Worm (Caenorhabditis elegans) whole organism, L3 larva: Measurements from ENCODE around the gene str-174.
A peak's percentile ranks its signal among the peaks of the same experiment; 100 is the strongest.

Experiments used
- R02D3.7 ChIP-seq: fragments of 150-350 bp; optimal IDR thresholded peaks from 2 replicates; lab custom pipeline; 2014; ENCODE audit warnings: missing biosample characterization, missing genetic modification characterization
- ZK546.5 ChIP-seq: sonication (generic microtip); optimal IDR thresholded peaks from 2 replicates; lab custom pipeline; 2017; ENCODE audit warnings: missing biosample characterization, missing genetic modification characterization
- aly-2 ChIP-seq: fragments of 150-350 bp; optimal IDR thresholded peaks from 2 replicates; lab custom pipeline; 2014; ENCODE audit warnings: missing biosample characterization, missing genetic modification characterization
- ceh-28 ChIP-seq: fragments of 150-350 bp; optimal IDR thresholded peaks from 2 replicates; lab custom pipeline; 2014; ENCODE audit warnings: missing biosample characterization, missing genetic modification reagents, missing genetic modification characterization
- ceh-82 ChIP-seq: fragments of 150-350 bp; optimal IDR thresholded peaks from 2 replicates; lab custom pipeline; 2014; ENCODE audit warnings: missing biosample characterization, missing genetic modification characterization
- ceh-9 ChIP-seq: sonication (generic microtip); optimal IDR thresholded peaks from 2 replicates; lab custom pipeline; 2018; ENCODE audit warnings: missing biosample characterization, missing genetic modification characterization
- daf-12 ChIP-seq: fragments of 150-350 bp; optimal IDR thresholded peaks from 2 replicates; lab custom pipeline; 2014; ENCODE audit warnings: missing biosample characterization, missing genetic modification reagents, missing genetic modification characterization
- egl-27 ChIP-seq: sonication (generic microtip); optimal IDR thresholded peaks from 4 replicates; lab custom pipeline; 2017; ENCODE audit warnings: missing biosample characterization, missing genetic modification reagents, missing genetic modification characterization
- elt-1 ChIP-seq: fragments of 150-350 bp; optimal IDR thresholded peaks from 2 replicates; lab custom pipeline; 2014; ENCODE audit warnings: missing biosample characterization, missing genetic modification characterization
- elt-2 ChIP-seq: sonication (generic microtip); optimal IDR thresholded peaks from 2 replicates; lab custom pipeline; 2016; ENCODE audit warnings: missing genetic modification reagents, mild to moderate bottlenecking, missing genetic modification characterization, missing compliant biosample characterization
- eor-1 ChIP-seq, 2 experiments: fragments of 150-350 bp; optimal IDR thresholded peaks; 2 replicates each; lab custom pipeline; 2014 to 2018; ENCODE audit warnings: missing biosample characterization in 2 of 2, missing genetic modification characterization in 2 of 2
- fkh-10 ChIP-seq: sonication (generic microtip); optimal IDR thresholded peaks from 2 replicates; lab custom pipeline; 2017; ENCODE audit warnings: missing biosample characterization, missing genetic modification reagents, missing genetic modification characterization
- fos-1 ChIP-seq: fragments of 150-350 bp; optimal IDR thresholded peaks from 2 replicates; lab custom pipeline; 2014; ENCODE audit warnings: missing biosample characterization, missing genetic modification characterization
- hmg-11 ChIP-seq: sonication (generic microtip); optimal IDR thresholded peaks from 2 replicates; lab custom pipeline; 2016; ENCODE audit warnings: missing genetic modification characterization, missing compliant biosample characterization
- jun-1 ChIP-seq: fragments of 150-350 bp; optimal IDR thresholded peaks from 2 replicates; lab custom pipeline; 2014; ENCODE audit warnings: missing biosample characterization, missing genetic modification reagents, missing genetic modification characterization
- lsy-12 ChIP-seq: sonication (generic microtip); optimal IDR thresholded peaks from 2 replicates; lab custom pipeline; 2016; ENCODE audit warnings: mild to moderate bottlenecking, missing genetic modification characterization, missing compliant biosample characterization
- mdl-1 ChIP-seq: fragments of 150-350 bp; optimal IDR thresholded peaks from 2 replicates; lab custom pipeline; 2014; ENCODE audit warnings: missing biosample characterization, missing genetic modification characterization
- nfya-1 ChIP-seq: sonication (generic microtip); optimal IDR thresholded peaks from 2 replicates; lab custom pipeline; 2017; ENCODE audit warnings: missing genetic modification characterization, mild to moderate bottlenecking, missing compliant biosample characterization, antibody characterized with exemption, moderate library complexity; ENCODE audit not compliant: insufficient read depth
- nhr-11 ChIP-seq: fragments of 150-350 bp; optimal IDR thresholded peaks from 2 replicates; lab custom pipeline; 2014; ENCODE audit warnings: missing biosample characterization, missing genetic modification characterization
- nhr-12 ChIP-seq: fragments of 150-350 bp; optimal IDR thresholded peaks from 2 replicates; lab custom pipeline; 2014; ENCODE audit warnings: missing biosample characterization, missing genetic modification characterization
- nhr-237 ChIP-seq: fragments of 150-350 bp; optimal IDR thresholded peaks from 2 replicates; lab custom pipeline; 2014; ENCODE audit warnings: missing biosample characterization, missing genetic modification characterization
- nhr-25 ChIP-seq: sonication (generic microtip); optimal IDR thresholded peaks from 2 replicates; lab custom pipeline; 2017; ENCODE audit warnings: missing biosample characterization, missing genetic modification characterization
- nhr-28 ChIP-seq: fragments of 150-350 bp; optimal IDR thresholded peaks from 2 replicates; lab custom pipeline; 2014; ENCODE audit warnings: missing biosample characterization, missing genetic modification characterization
- nhr-67 ChIP-seq: fragments of 150-350 bp; optimal IDR thresholded peaks from 2 replicates; lab custom pipeline; 2014; ENCODE audit warnings: missing biosample characterization, missing genetic modification characterization
- nhr-76 ChIP-seq: fragments of 150-350 bp; sonication (generic microtip); optimal IDR thresholded peaks from 5 replicates; lab custom pipeline; 2014; ENCODE audit warnings: missing biosample characterization, missing genetic modification characterization
- nhr-77 ChIP-seq: fragments of 150-350 bp; optimal IDR thresholded peaks from 2 replicates; lab custom pipeline; 2014; ENCODE audit warnings: missing biosample characterization, missing genetic modification characterization
- pha-4 ChIP-seq: fragments of 150-350 bp; optimal IDR thresholded peaks from 2 replicates; lab custom pipeline; 2014; ENCODE audit warnings: missing biosample characterization, missing genetic modification reagents, missing genetic modification characterization
- sea-2 ChIP-seq: fragments of 150-350 bp; sonication (generic microtip); optimal IDR thresholded peaks from 4 replicates; lab custom pipeline; 2014; ENCODE audit warnings: missing biosample characterization, missing genetic modification reagents, missing genetic modification characterization
- skn-1 ChIP-seq: fragments of 150-350 bp; optimal IDR thresholded peaks from 2 replicates; lab custom pipeline; 2014; ENCODE audit warnings: missing biosample characterization, missing genetic modification characterization
- tbx-2 ChIP-seq: sonication (generic microtip); optimal IDR thresholded peaks from 2 replicates; lab custom pipeline; 2016; ENCODE audit warnings: mild to moderate bottlenecking, missing genetic modification characterization, missing compliant biosample characterization
- unc-39 ChIP-seq: sonication (generic microtip); optimal IDR thresholded peaks from 4 replicates; lab custom pipeline; 2017; ENCODE audit warnings: missing biosample characterization, missing genetic modification characterization
- unc-62 ChIP-seq: fragments of 150-350 bp; sonication (generic microtip); optimal IDR thresholded peaks from 4 replicates; lab custom pipeline; 2014; ENCODE audit warnings: missing biosample characterization, missing genetic modification reagents, missing genetic modification characterization
- ztf-11 ChIP-seq: fragments of 150-350 bp; optimal IDR thresholded peaks from 2 replicates; lab custom pipeline; 2014; ENCODE audit warnings: missing biosample characterization, missing genetic modification characterization

The str-174 gene

DNA sequence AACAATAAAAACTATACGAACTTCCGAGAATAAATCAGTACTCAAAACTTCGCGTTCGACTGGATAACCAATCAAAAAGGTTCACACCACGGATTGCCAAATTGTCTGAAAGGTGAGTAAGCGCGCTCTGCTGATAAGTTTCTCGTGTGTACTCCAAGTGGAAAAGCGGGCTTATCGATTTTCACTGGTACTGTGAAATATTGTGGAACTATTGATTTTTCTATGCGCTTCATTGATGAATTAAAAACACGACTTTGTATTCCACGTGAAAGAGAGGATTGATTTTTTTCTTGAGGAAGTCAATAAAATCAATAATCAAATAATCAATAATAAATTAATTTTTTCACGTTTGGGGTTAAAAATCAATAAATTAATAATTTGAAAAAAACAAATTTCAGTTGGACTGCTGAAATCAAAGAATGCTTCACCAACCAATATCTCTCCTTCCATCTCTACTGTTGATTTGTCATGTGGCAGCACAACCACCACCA is 31.2 kb upstream of the str-174 start, which contains the start of gene T08B6.4:
TSS of gene T08B6.4 (plus strand) at position 51 of the 491 bp plus-strand sequence.
- TF ChIP-seq nhr-237 (tag; lab: Kevin White, UChicago) (no peak), ceh-28 (tag; lab: Kevin White, UChicago) (peak; percentile 79)
- TF ChIP-seq, all 47 proteins: peak for 1

DNA sequence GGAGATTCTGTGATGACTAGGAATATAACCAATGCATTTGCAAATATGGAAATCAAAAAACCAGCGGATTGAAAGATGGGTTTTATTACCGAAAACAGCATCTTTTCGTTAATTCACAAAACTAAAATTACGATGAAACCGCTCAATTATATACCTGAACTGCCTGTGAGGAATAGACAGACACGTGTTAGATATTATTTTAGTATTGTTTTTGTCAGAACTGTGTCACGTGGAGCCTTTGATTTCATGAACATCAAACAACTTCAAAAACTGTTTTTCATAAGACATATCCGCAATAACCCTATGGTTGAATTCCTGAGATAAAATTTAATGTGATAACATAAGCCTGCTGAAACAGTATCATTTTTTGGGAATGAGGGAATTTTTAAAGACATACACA is 29.5 kb upstream of the str-174 start, which contains the start of gene str-161:
TSS of gene str-161 (minus strand) at position 101 of the 400 bp plus-strand sequence.
- TF ChIP-seq nhr-67 = no peak
- no peak for TF ChIP-seq ceh-9 (tag; lab: Kevin White, UChicago)
- TF ChIP-seq nfya-1 = no peak
- no peak for TF ChIP-seq ZK546.5 (tag; lab: Kevin White, UChicago)

DNA sequence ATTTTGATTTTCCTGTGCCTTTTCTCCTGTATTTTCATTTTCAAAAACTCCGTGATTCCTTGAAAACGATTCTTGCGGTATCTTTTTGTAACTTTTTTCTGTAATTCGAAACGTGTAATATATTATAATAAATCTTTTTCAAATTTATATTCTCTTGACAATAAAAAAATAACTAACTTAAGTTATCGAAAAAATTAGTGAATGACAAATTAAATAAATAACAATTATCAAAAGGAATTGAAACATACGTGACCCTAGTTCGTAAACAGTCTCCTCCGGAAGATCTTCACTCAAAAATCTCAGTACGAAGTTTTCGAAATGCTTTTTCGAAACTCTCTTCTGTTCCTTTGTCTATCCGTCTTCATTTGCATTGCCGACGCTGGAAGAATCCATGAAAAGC is 16.0 kb upstream of the str-174 start, which contains the start of gene T08B6.9:
TSS of gene T08B6.9 (plus strand) at position 301 of the 400 bp plus-strand sequence.
- TF ChIP-seq daf-12 (no peak), aly-2 (tag; lab: Kevin White, UChicago) (no peak), pha-4 (tag; lab: Kevin White, UChicago) (no peak)
- TF ChIP-seq, all 47 proteins: peak for 0

DNA sequence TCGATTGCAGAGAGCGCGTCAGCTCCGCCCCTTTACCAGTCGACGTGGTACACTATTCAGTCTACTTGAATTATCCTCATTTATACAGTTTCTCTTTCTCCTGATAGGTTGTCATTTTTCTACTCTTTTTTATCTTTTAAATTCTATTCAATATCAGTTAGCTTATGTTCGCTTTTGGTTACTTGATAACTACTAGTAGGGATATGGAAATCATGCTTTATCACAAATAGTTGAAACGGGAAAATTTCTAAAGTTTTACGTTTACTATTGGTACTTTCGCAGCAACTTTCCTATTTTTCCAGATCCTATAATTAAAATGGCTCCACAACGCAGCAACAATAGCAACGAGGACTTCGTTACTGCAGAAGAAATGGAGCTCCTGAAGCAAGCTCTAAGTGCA is 15.1 kb upstream of the str-174 start, which contains the start of gene sgnh-1:
TSS of gene sgnh-1 (plus strand) at position 301 of the 400 bp plus-strand sequence.
- no peak for TF ChIP-seq ceh-82 (tag; lab: Kevin White, UChicago)
- no peak for TF ChIP-seq skn-1 (tag; lab: Kevin White, UChicago)
- no peak for TF ChIP-seq unc-39 (tag; lab: Kevin White, UChicago)
- TF ChIP-seq nhr-67 = no peak
- no peak for TF ChIP-seq nhr-25 (tag; lab: Kevin White, UChicago)
- TF ChIP-seq jun-1 (tag; lab: Kevin White, UChicago) = no peak
- TF ChIP-seq mdl-1 = no peak
- no peak for TF ChIP-seq elt-2 (tag; lab: Kevin White, UChicago)
- TF ChIP-seq elt-1 = no peak
- no peak for TF ChIP-seq fkh-10
- no peak for TF ChIP-seq egl-27 (tag; lab: Kevin White, UChicago)
- TF ChIP-seq nhr-77 (tag; lab: Kevin White, UChicago) = no peak
- TF ChIP-seq ztf-11 (tag; lab: Kevin White, UChicago) = no peak
- TF ChIP-seq daf-12 = no peak
- no peak for TF ChIP-seq ZK546.5 (tag; lab: Kevin White, UChicago)
- TF ChIP-seq sea-2 (GFP tag; lab: Kevin White, UChicago) = no peak
- TF ChIP-seq nhr-11 (tag; lab: Kevin White, UChicago) = no peak
- no peak for TF ChIP-seq hmg-11
- no peak for TF ChIP-seq pha-4 (tag; lab: Kevin White, UChicago)
- TF ChIP-seq nhr-12 (tag; lab: Kevin White, UChicago) = no peak

DNA sequence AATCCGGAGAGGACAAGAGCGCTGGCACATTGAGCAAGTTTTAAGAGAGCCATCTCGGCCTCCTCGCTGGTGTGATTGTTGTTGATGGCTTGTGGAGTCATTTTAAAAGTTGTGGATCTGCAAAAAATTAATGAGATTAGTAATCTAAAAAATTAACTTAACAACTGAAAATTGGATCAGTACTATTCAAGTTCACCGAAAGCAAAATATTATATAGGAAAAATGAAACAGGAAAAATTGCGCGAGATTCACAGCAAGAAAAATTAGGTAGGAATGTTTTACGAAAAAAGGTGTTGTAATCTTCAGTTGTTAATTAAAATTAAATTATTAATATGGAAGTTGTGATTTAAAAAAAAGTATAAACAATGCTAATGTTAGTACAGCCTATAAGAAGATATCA is 12.8 kb upstream of the str-174 start, which contains the start of gene T08B6.1:
TSS of gene T08B6.1 (minus strand) at position 101 of the 400 bp plus-strand sequence.
- no peak for TF ChIP-seq sea-2 (GFP tag; lab: Kevin White, UChicago)
- no peak for TF ChIP-seq unc-62 (GFP tag; lab: Kevin White, UChicago)
- no peak for TF ChIP-seq fos-1
- no peak for TF ChIP-seq mdl-1
- TF ChIP-seq daf-12 = no peak
- TF ChIP-seq R02D3.7 (tag; lab: Kevin White, UChicago) = no peak
- TF ChIP-seq ceh-9 (tag; lab: Kevin White, UChicago) = no peak
- no peak for TF ChIP-seq egl-27 (tag; lab: Kevin White, UChicago)
- TF ChIP-seq nhr-76 (tag; lab: Kevin White, UChicago) = no peak
- TF ChIP-seq nhr-237 (tag; lab: Kevin White, UChicago) = no peak
- no peak for TF ChIP-seq lsy-12 (tag; lab: Kevin White, UChicago)
- no peak for TF ChIP-seq jun-1 (tag; lab: Kevin White, UChicago)
- TF ChIP-seq ztf-11 (tag; lab: Kevin White, UChicago) = no peak
- no peak for TF ChIP-seq eor-1 (tag; optimal IDR thresholded peaks at IDR 0.05; lab: Kevin White, UChicago)
- no peak for TF ChIP-seq tbx-2 (tag; lab: Kevin White, UChicago)
- TF ChIP-seq nhr-28 (tag; lab: Kevin White, UChicago) = no peak
